Worm (Caenorhabditis elegans) whole organism, L4 larva: Measurements from ENCODE around the gene F55C9.15.

Source experiments
- Y105C5A.15 ChIP-seq: fragments of 200-800 bp; sonication (Bioruptor generic); IDR thresholded peaks from 2 replicates; pipeline ENCODE4 v1.3.6; 2022; ENCODE audit warnings: missing genetic modification characterization, missing compliant biosample characterization
- Y48G9A.11 ChIP-seq: fragments of 200-800 bp; sonication (Bioruptor generic); IDR thresholded peaks from 2 replicates; pipeline ENCODE4 v1.3.6; 2022; ENCODE audit warnings: missing genetic modification reagents, missing genetic modification characterization, missing compliant biosample characterization
- ceh-82 ChIP-seq: sonication (generic microtip); optimal IDR thresholded peaks from 2 replicates; lab custom pipeline; 2017; ENCODE audit warnings: missing biosample characterization, missing genetic modification characterization
- dve-1 ChIP-seq: sonication (generic microtip); optimal IDR thresholded peaks from 2 replicates; lab custom pipeline; 2017; ENCODE audit warnings: antibody characterized with exemption, mild to moderate bottlenecking, missing genetic modification characterization, missing compliant biosample characterization; ENCODE audit not compliant: insufficient read depth
- egl-27 ChIP-seq: sonication (generic microtip); optimal IDR thresholded peaks from 3 replicates; lab custom pipeline; 2017; ENCODE audit warnings: missing biosample characterization, missing genetic modification reagents, missing genetic modification characterization
- fkh-10 ChIP-seq: fragments of 150-350 bp; optimal IDR thresholded peaks from 2 replicates; lab custom pipeline; 2014; ENCODE audit warnings: missing biosample characterization, missing genetic modification reagents, missing genetic modification characterization
- gei-8 ChIP-seq: fragments of 200-800 bp; sonication (Bioruptor generic); optimal IDR thresholded peaks from 2 replicates; lab custom pipeline; 2018; ENCODE audit warnings: mild to moderate bottlenecking, missing genetic modification characterization, missing compliant biosample characterization
- lin-13 ChIP-seq: fragments of 150-350 bp; optimal IDR thresholded peaks from 2 replicates; lab custom pipeline; 2014; ENCODE audit warnings: missing biosample characterization, missing genetic modification reagents, missing genetic modification characterization
- nhr-11 ChIP-seq: fragments of 150-350 bp; optimal IDR thresholded peaks from 2 replicates; lab custom pipeline; 2014; ENCODE audit warnings: missing biosample characterization, missing genetic modification characterization
- nhr-111 ChIP-seq: fragments of 200-800 bp; sonication (Bioruptor generic); optimal IDR thresholded peaks from 2 replicates; lab custom pipeline; 2018; ENCODE audit warnings: mild to moderate bottlenecking, missing genetic modification characterization, missing compliant biosample characterization
- nhr-237 ChIP-seq: sonication (generic microtip); optimal IDR thresholded peaks from 2 replicates; lab custom pipeline; 2017; ENCODE audit warnings: missing biosample characterization, missing genetic modification characterization
- nhr-6 ChIP-seq: fragments of 150-350 bp; optimal IDR thresholded peaks from 2 replicates; lab custom pipeline; 2014; ENCODE audit warnings: missing biosample characterization, missing genetic modification characterization
- nhr-76 ChIP-seq: fragments of 150-350 bp; optimal IDR thresholded peaks from 2 replicates; lab custom pipeline; 2014; ENCODE audit warnings: missing biosample characterization, missing genetic modification characterization

DNA sequence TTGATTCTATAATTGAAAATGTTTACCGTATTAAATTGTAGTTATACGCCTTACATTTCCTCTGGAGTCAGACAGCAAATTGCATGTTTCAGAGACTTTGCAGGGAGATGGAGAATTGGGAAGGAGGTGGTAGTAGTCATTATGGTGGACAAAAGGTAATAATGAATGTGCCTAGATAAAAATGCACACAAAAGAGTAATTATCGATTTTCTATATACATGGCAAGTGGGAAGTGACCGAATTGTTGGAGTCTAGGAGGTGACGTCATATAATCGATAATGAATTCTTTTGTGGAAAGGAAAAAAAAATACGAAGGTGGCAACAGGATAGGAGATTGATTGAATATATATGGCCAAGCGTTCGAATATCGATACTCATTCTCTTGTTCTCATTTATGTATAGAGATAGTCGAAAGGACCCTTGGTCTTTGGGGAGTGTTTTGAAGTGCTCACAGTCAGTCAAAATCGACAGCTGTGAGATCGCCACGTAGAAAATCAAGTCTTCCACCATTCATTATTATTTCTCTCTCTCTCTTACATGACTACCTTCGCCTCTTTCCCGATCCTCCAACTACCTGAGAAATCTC, 3.1 kb downstream of the F55C9.15 start, which contains the start of the genes fbxb-63 and fbxb-61:
- TF ChIP-seq Y105C5A.15 (GFP tag; lab: Robert Waterston, UW) = no peak
- TF ChIP-seq egl-27 = no peak
- no peak for TF ChIP-seq lin-13 (GFP tag; lab: Kevin White, UChicago)
- no peak for TF ChIP-seq fkh-10 (GFP tag; lab: Kevin White, UChicago)
- no peak for TF ChIP-seq nhr-11 (tag; lab: Kevin White, UChicago)
- no peak for TF ChIP-seq dve-1
- no peak for TF ChIP-seq nhr-237 (tag; lab: Kevin White, UChicago)
- no peak for TF ChIP-seq nhr-6 (tag; lab: Kevin White, UChicago)
- TF ChIP-seq nhr-111 = no peak
- no peak for TF ChIP-seq ceh-82
- no peak for TF ChIP-seq gei-8 (GFP tag; lab: Kevin White, UChicago)
- TF ChIP-seq nhr-76 (tag; lab: Kevin White, UChicago) = no peak
- TF ChIP-seq Y48G9A.11 (GFP tag; lab: Robert Waterston, UW) = no peak
